Worm (Caenorhabditis elegans) whole organism, early embryonic: ENCODE data around the gene srh-47.

Experiments used
- ama-1 ChIP-seq: fragments of 150-350 bp; optimal IDR thresholded peaks from 2 replicates; lab custom pipeline; 2014
- ceh-36 ChIP-seq: sonication (generic microtip); optimal IDR thresholded peaks from 2 replicates; lab custom pipeline; 2016; ENCODE audit warnings: missing genetic modification characterization, inconsistent platforms, missing compliant biosample characterization
- ets-7 ChIP-seq: sonication (generic microtip); optimal IDR thresholded peaks from 2 replicates; lab custom pipeline; 2016; ENCODE audit warnings: missing genotype, missing genetic modification characterization, missing compliant biosample characterization
- flt-1 ChIP-seq: fragments of 200-800 bp; sonication (Bioruptor generic); IDR thresholded peaks from 2 replicates; pipeline ENCODE4 v1.3.6; 2022; ENCODE audit warnings: missing genetic modification characterization, missing compliant biosample characterization
- hmg-4 ChIP-seq: fragments of 200-800 bp; sonication (Bioruptor generic); optimal IDR thresholded peaks from 2 replicates; lab custom pipeline; 2018; ENCODE audit warnings: mild to moderate bottlenecking, missing genetic modification characterization, missing compliant biosample characterization
- hnd-1 ChIP-seq: sonication (generic microtip); optimal IDR thresholded peaks from 2 replicates; lab custom pipeline; 2016; ENCODE audit warnings: missing genetic modification characterization, missing compliant biosample characterization
- tbx-11 ChIP-seq: fragments of 200-800 bp; sonication (Bioruptor generic); IDR thresholded peaks from 2 replicates; pipeline ENCODE4 v1.3.6; 2022; ENCODE audit warnings: missing genetic modification characterization, missing compliant biosample characterization

- no peak for TF ChIP-seq ceh-36
- TF ChIP-seq hnd-1 (tag; lab: Kevin White, UChicago) = no peak
- no peak for TF ChIP-seq flt-1 (GFP tag; lab: Robert Waterston, UW)
- no peak for TF ChIP-seq tbx-11 (GFP tag; lab: Robert Waterston, UW)
- no peak for TF ChIP-seq ama-1 (lab: Kevin White, UChicago)
- no peak for TF ChIP-seq hmg-4 (GFP tag; lab: Kevin White, UChicago)
- TF ChIP-seq ets-7 (tag; lab: Kevin White, UChicago) = no peak
Measured at ce11 chrV:11263025-11263424, 37.4 kb downstream of the srh-47 start, which contains the start of gene F07B10.4.
